Fruit fly (Drosophila melanogaster) whole organism, embryonic: ENCODE data around the gene CG5612.

ENCODE experiments used
- Asciz ChIP-seq: fragments of 200-800 bp; sonication (Bioruptor generic); optimal IDR thresholded peaks from 2 replicates; lab custom pipeline; 2017; ENCODE audit warnings: missing biosample characterization, mild to moderate bottlenecking, missing genetic modification characterization, missing genetic modification reagents
- BtbVII ChIP-seq: fragments of 200-800 bp; sonication (Bioruptor generic); optimal IDR thresholded peaks from 3 replicates; lab custom pipeline; 2017; ENCODE audit warnings: missing biosample characterization, mild to moderate bottlenecking, missing genetic modification characterization
- CG10431 ChIP-seq: fragments of 200-800 bp; sonication (Bioruptor generic); optimal IDR thresholded peaks from 3 replicates; lab custom pipeline; 2018; ENCODE audit warnings: missing biosample characterization, mild to moderate bottlenecking, missing genetic modification characterization
- CG10979 ChIP-seq: fragments of 200-800 bp; sonication (Bioruptor generic); optimal IDR thresholded peaks from 2 replicates; lab custom pipeline; 2018; ENCODE audit warnings: missing biosample characterization, mild to moderate bottlenecking, missing genetic modification characterization, moderate library complexity
- CG12659 ChIP-seq: fragments of 200-800 bp; sonication (Bioruptor generic); optimal IDR thresholded peaks from 3 replicates; lab custom pipeline; 2017; ENCODE audit warnings: mild to moderate bottlenecking, missing biosample characterization, missing genetic modification reagents, missing genetic modification characterization
- CG13424 ChIP-seq: fragments of 200-800 bp; sonication (Bioruptor generic); optimal IDR thresholded peaks from 2 replicates; lab custom pipeline; 2019; ENCODE audit warnings: missing biosample characterization, mild to moderate bottlenecking, missing genetic modification characterization, moderate library complexity
- CG15011 ChIP-seq: fragments of 200-800 bp; sonication (Bioruptor generic); optimal IDR thresholded peaks from 3 replicates; lab custom pipeline; 2018; ENCODE audit warnings: missing biosample characterization, mild to moderate bottlenecking, missing genetic modification characterization
- CG15514 ChIP-seq: fragments of 200-800 bp; sonication (Bioruptor generic); optimal IDR thresholded peaks from 3 replicates; lab custom pipeline; 2017; ENCODE audit warnings: missing biosample characterization, missing genetic modification characterization, mild to moderate bottlenecking, moderate library complexity, missing genetic modification reagents
- CG1647 ChIP-seq: fragments of 200-800 bp; sonication (Bioruptor generic); optimal IDR thresholded peaks from 3 replicates; lab custom pipeline; 2016; ENCODE audit warnings: missing biosample characterization, missing genetic modification characterization
- CG17912 ChIP-seq: fragments of 200-800 bp; sonication (Bioruptor generic); optimal IDR thresholded peaks from 2 replicates; lab custom pipeline; 2018; ENCODE audit warnings: missing biosample characterization, mild to moderate bottlenecking, missing genetic modification characterization
- CG31365 ChIP-seq: fragments of 200-800 bp; sonication (Bioruptor generic); optimal IDR thresholded peaks from 2 replicates; lab custom pipeline; 2018; ENCODE audit warnings: missing biosample characterization, mild to moderate bottlenecking, missing genetic modification characterization
- CG3281 ChIP-seq: fragments of 200-800 bp; sonication (Bioruptor generic); optimal IDR thresholded peaks from 3 replicates; lab custom pipeline; 2017; ENCODE audit warnings: missing biosample characterization, mild to moderate bottlenecking, missing genetic modification characterization
- CG33557 ChIP-seq: fragments of 200-800 bp; sonication (Bioruptor generic); optimal IDR thresholded peaks from 2 replicates; lab custom pipeline; 2019; ENCODE audit warnings: missing biosample characterization, mild to moderate bottlenecking, missing genetic modification characterization, moderate library complexity
- CG4404 ChIP-seq: fragments of 200-800 bp; sonication (Bioruptor generic); IDR thresholded peaks from 2 replicates; pipeline ENCODE4 v1.3.6; 2022; ENCODE audit warnings: missing biosample characterization, missing genetic modification characterization
- CG6854 ChIP-seq: fragments of 200-800 bp; sonication (Bioruptor generic); optimal IDR thresholded peaks from 3 replicates; lab custom pipeline; 2017; ENCODE audit warnings: missing biosample characterization, mild to moderate bottlenecking, missing genetic modification characterization
- CG8290 ChIP-seq, 3 experiments: fragments of 200-800 bp; sonication (Bioruptor generic); optimal IDR thresholded peaks; 2 replicates each; lab custom pipeline; 2016 to 2019; ENCODE audit warnings: missing biosample characterization in 3 of 3, missing genetic modification characterization in 3 of 3, mild to moderate bottlenecking in 2 of 3, moderate library complexity in 1 of 3
- Camta ChIP-seq: fragments of 200-800 bp; sonication (Bioruptor generic); optimal IDR thresholded peaks from 2 replicates; lab custom pipeline; 2016; ENCODE audit warnings: missing biosample characterization, missing genetic modification characterization
- Deaf1 ChIP-seq: fragments of 200-800 bp; optimal IDR thresholded peaks from 3 replicates; lab custom pipeline; 2019; ENCODE audit warnings: missing biosample characterization, mild to moderate bottlenecking, missing genetic modification characterization, moderate library complexity
- E2f1 ChIP-seq: fragments of 200-800 bp; sonication (Bioruptor generic); IDR thresholded peaks from 2 replicates; pipeline ENCODE4 v1.3.6; 2022; ENCODE audit warnings: missing biosample characterization, missing genetic modification characterization
- H15 ChIP-seq: fragments of 200-800 bp; sonication (Bioruptor generic); IDR thresholded peaks from 3 replicates; pipeline ENCODE4 v1.3.6; 2022; ENCODE audit warnings: missing biosample characterization, missing genetic modification characterization
- HHEX ChIP-seq: fragments of 200-800 bp; sonication (Bioruptor generic); optimal IDR thresholded peaks from 3 replicates; lab custom pipeline; 2017; ENCODE audit warnings: missing biosample characterization, mild to moderate bottlenecking, missing genetic modification characterization, missing genetic modification reagents
- Hr51 ChIP-seq, 2 experiments: fragments of 200-800 bp; sonication (Bioruptor generic); optimal IDR thresholded peaks; 2 replicates in 1 of 2; 3 replicates in 1 of 2; lab custom pipeline; 2016 to 2018; ENCODE audit warnings: missing biosample characterization in 2 of 2, missing genetic modification characterization in 2 of 2, mild to moderate bottlenecking in 1 of 2, moderate library complexity in 1 of 2
- Lhr ChIP-seq: fragments of 200-800 bp; sonication (Bioruptor generic); optimal IDR thresholded peaks from 3 replicates; lab custom pipeline; 2017; ENCODE audit warnings: mild to moderate bottlenecking, missing biosample characterization, missing genetic modification reagents, missing genetic modification characterization
- Meics ChIP-seq: fragments of 200-800 bp; sonication (Bioruptor generic); optimal IDR thresholded peaks from 2 replicates; lab custom pipeline; 2017; ENCODE audit warnings: missing biosample characterization, mild to moderate bottlenecking, missing genetic modification characterization
- Poxn ChIP-seq: fragments of 200-800 bp; sonication (Bioruptor generic); IDR thresholded peaks from 2 replicates; pipeline ENCODE4 v1.3.6; 2022; ENCODE audit warnings: missing biosample characterization, missing genetic modification characterization
- Scr ChIP-seq: fragments of 200-800 bp; sonication (Bioruptor generic); IDR thresholded peaks from 2 replicates; pipeline ENCODE4 v1.3.6; 2022; ENCODE audit warnings: missing biosample characterization, missing genetic modification characterization; ENCODE audit not compliant: partially characterized antibody
- Taf1 ChIP-seq: fragments of 200-800 bp; sonication (Bioruptor generic); IDR thresholded peaks from 2 replicates; pipeline ENCODE4 v1.3.6; 2022; ENCODE audit warnings: missing biosample characterization, missing genetic modification characterization
- Vsx1 ChIP-seq: fragments of 200-800 bp; sonication (Bioruptor generic); optimal IDR thresholded peaks from 2 replicates; lab custom pipeline; 2017; ENCODE audit warnings: missing biosample characterization, mild to moderate bottlenecking, missing genetic modification characterization, missing genetic modification reagents
- bowl ChIP-seq: fragments of 200-800 bp; sonication (Bioruptor generic); IDR thresholded peaks from 2 replicates; pipeline ENCODE4 v1.3.6; 2022; ENCODE audit warnings: missing biosample characterization, missing genetic modification characterization
- croc ChIP-seq: fragments of 200-800 bp; sonication (Bioruptor generic); conservative IDR thresholded peaks from 3 replicates; pipeline ENCODE4 v1.3.6; 2022; ENCODE audit warnings: missing biosample characterization, missing genetic modification characterization
- ems ChIP-seq: fragments of 200-800 bp; sonication (Bioruptor generic); optimal IDR thresholded peaks from 3 replicates; lab custom pipeline; 2016; ENCODE audit warnings: missing biosample characterization, missing genetic modification characterization
- fd102C ChIP-seq: fragments of 200-800 bp; sonication (Bioruptor generic); optimal IDR thresholded peaks from 2 replicates; lab custom pipeline; 2018; ENCODE audit warnings: missing biosample characterization, mild to moderate bottlenecking, missing genetic modification characterization, moderate library complexity
- gcm2 ChIP-seq: fragments of 200-800 bp; sonication (Bioruptor generic); optimal IDR thresholded peaks from 2 replicates; lab custom pipeline; 2016; ENCODE audit warnings: missing biosample characterization, missing genetic modification characterization
- gsb ChIP-seq: fragments of 200-800 bp; sonication (Bioruptor generic); IDR thresholded peaks from 2 replicates; pipeline ENCODE4 v1.3.6; 2022; ENCODE audit warnings: missing biosample characterization, missing genetic modification characterization
- gt ChIP-seq: fragments of 200-800 bp; sonication (Bioruptor generic); IDR thresholded peaks from 2 replicates; pipeline ENCODE4 v1.3.6; 2022; ENCODE audit warnings: missing biosample characterization, missing genetic modification characterization
- insv ChIP-seq, 2 experiments: fragments of 200-800 bp; sonication (Bioruptor generic); optimal IDR thresholded peaks; 3 replicates each; lab custom pipeline; 2016 to 2018; ENCODE audit warnings: missing biosample characterization in 2 of 2, missing genetic modification characterization in 2 of 2
- jing ChIP-seq: fragments of 200-800 bp; sonication (Bioruptor generic); optimal IDR thresholded peaks from 2 replicates; lab custom pipeline; 2018; ENCODE audit warnings: missing biosample characterization, mild to moderate bottlenecking, missing genetic modification characterization
- jumu ChIP-seq: fragments of 200-800 bp; sonication (Bioruptor generic); optimal IDR thresholded peaks from 3 replicates; lab custom pipeline; 2016; ENCODE audit warnings: missing biosample characterization, missing genetic modification characterization
- klu ChIP-seq: fragments of 200-800 bp; sonication (Bioruptor generic); IDR thresholded peaks from 2 replicates; pipeline ENCODE4 v1.3.6; 2022; ENCODE audit warnings: missing biosample characterization, missing genetic modification characterization
- lola ChIP-seq, 3 experiments: fragments of >200 bp in 2 of 3; fragments of 200-800 bp in 1 of 3; sonication (Bioruptor generic) in 1 of 3; optimal IDR thresholded peaks; 2 replicates each; lab custom pipeline; 2017 to 2019; ENCODE audit warnings: missing biosample characterization in 3 of 3, missing genetic modification characterization in 3 of 3, mild to moderate bottlenecking in 1 of 3, moderate library complexity in 1 of 3
- p53 ChIP-seq: fragments of 200-800 bp; sonication (Bioruptor generic); optimal IDR thresholded peaks from 2 replicates; lab custom pipeline; 2016; ENCODE audit warnings: missing biosample characterization, missing genetic modification characterization
- pfk ChIP-seq: fragments of 200-800 bp; sonication (Bioruptor generic); optimal IDR thresholded peaks from 2 replicates; lab custom pipeline; 2018; ENCODE audit warnings: missing biosample characterization, mild to moderate bottlenecking, missing genetic modification characterization, moderate library complexity
- pzg ChIP-seq: fragments of 200-800 bp; sonication (Bioruptor generic); optimal IDR thresholded peaks from 3 replicates; lab custom pipeline; 2018; ENCODE audit warnings: missing biosample characterization, mild to moderate bottlenecking, missing genetic modification characterization, moderate library complexity
- rib ChIP-seq: fragments of 200-800 bp; sonication (Bioruptor generic); IDR thresholded peaks from 2 replicates; pipeline ENCODE4 v1.3.6; 2022; ENCODE audit warnings: missing biosample characterization, missing genetic modification characterization
- slp2 ChIP-seq: fragments of 200-800 bp; sonication (Bioruptor generic); optimal IDR thresholded peaks from 2 replicates; lab custom pipeline; 2016; ENCODE audit warnings: missing biosample characterization, missing genetic modification characterization
- stwl ChIP-seq: fragments of 200-800 bp; sonication (Bioruptor generic); optimal IDR thresholded peaks from 3 replicates; lab custom pipeline; 2018; ENCODE audit warnings: missing biosample characterization, mild to moderate bottlenecking, missing genetic modification characterization, moderate library complexity
- vvl ChIP-seq: fragments of 200-800 bp; sonication (Bioruptor generic); IDR thresholded peaks from 2 replicates; pipeline ENCODE4 v1.3.6; 2022; ENCODE audit warnings: missing biosample characterization, missing genetic modification characterization
- wdn ChIP-seq: fragments of 200-800 bp; sonication (Bioruptor generic); IDR thresholded peaks from 2 replicates; pipeline ENCODE4 v1.3.6; 2022; ENCODE audit warnings: missing biosample characterization, missing genetic modification characterization
- yki ChIP-seq: fragments of >200 bp; optimal IDR thresholded peaks from 3 replicates; lab custom pipeline; 2018

Gene CG5612

DNA sequence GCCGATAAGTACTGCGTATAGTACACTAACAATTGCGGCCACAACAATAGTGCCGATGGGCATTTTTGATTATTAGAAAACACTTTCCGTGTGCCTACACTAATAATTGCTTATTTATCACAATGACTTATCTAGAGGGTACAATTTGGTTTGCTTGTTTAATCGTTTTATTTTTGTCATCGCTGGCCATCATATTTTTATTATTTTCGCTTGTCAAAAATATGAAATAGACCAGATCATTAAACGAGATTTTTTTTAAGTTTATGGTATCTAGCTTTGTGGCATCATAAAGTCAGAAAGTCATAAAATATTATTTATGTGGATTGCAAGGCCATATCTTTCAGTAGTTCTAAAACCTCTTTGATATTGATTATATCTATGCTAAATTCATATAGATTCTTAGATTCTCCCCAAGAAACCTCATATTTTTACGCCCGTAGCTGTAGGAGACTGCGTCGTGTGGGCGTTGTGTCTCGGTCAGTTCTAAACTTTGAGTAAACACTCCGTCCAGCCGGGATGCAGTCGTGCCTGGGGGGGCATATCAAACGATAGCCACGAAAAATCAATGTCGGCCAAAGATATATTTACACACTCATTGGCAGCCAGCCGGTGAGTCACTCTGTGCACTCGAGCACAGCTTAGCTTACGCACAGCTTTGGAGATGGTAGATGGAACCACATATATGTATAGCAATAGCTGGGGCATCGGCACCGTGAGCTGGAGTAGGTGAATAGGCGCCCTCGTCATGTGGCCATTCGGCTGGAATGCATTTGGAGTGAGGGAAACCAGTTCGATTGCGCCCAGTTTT lies 21.0 kb downstream of the CG5612 start (continued):
- TF ChIP-seq E2f1 (GFP tag; lab: Robert Waterston, UW) (no peak), HHEX (no peak), CG17912 (GFP tag; lab: Kevin White, UChicago) (no peak), CG8290 (GFP tag; optimal IDR thresholded peaks at IDR 0.05; lab: Kevin White, UChicago) (no peak), CG8290 (tag; optimal IDR thresholded peaks at IDR 0.05; lab: Kevin White, UChicago) (no peak), CG15011 (GFP tag; lab: Kevin White, UChicago) (no peak), Taf1 (no peak), vvl (GFP tag; lab: Robert Waterston, UW) (peak; percentile 50), CG31365 (tag; lab: Kevin White, UChicago) (no peak), ems (GFP tag; lab: Kevin White, UChicago) (no peak), CG10431 (GFP tag; lab: Kevin White, UChicago) (no peak), lola (GFP tag; optimal IDR thresholded peaks at IDR 0.05; lab: Kevin White, UChicago) (peak in 1 of 3 experiments; percentile 21), Asciz (GFP tag; lab: Kevin White, UChicago) (no peak), bowl (no peak), p53 (no peak), CG1647 (GFP tag; lab: Kevin White, UChicago) (no peak), jing (GFP tag; lab: Kevin White, UChicago) (no peak), insv (GFP tag; optimal IDR thresholded peaks at IDR 0.05; lab: Kevin White, UChicago) (no peak), jumu (no peak), CG13424 (tag; lab: Kevin White, UChicago) (no peak), stwl (no peak), Camta (GFP tag; lab: Kevin White, UChicago) (no peak), CG10979 (tag; lab: Kevin White, UChicago) (peak; percentile 62), CG3281 (GFP tag; lab: Kevin White, UChicago) (peak; percentile 1), gt (no peak), Vsx1 (GFP tag; lab: Kevin White, UChicago) (no peak), croc (GFP tag; lab: Robert Waterston, UW) (no peak), klu (GFP tag; lab: Robert Waterston, UW) (no peak), Scr (GFP tag; lab: Robert Waterston, UW) (no peak), Deaf1 (tag; lab: Kevin White, UChicago) (no peak), yki (lab: Kevin White, UChicago) (no peak), Poxn (GFP tag; lab: Robert Waterston, UW) (no peak), fd102C (GFP tag; lab: Kevin White, UChicago) (no peak), rib (no peak), slp2 (peak; percentile 5), H15 (GFP tag; lab: Robert Waterston, UW) (no peak), Hr51 (GFP tag; optimal IDR thresholded peaks at IDR 0.05; lab: Kevin White, UChicago) (peak in 1 of 2 experiments; percentile 19), BtbVII (GFP tag; lab: Kevin White, UChicago) (no peak), wdn (GFP tag; lab: Robert Waterston, UW) (no peak), CG12659 (GFP tag; lab: Kevin White, UChicago) (peak; percentile 11), CG33557 (GFP tag; lab: Kevin White, UChicago) (no peak), CG4404 (GFP tag; lab: Robert Waterston, UW) (no peak), pzg (no peak), CG15514 (GFP tag; lab: Kevin White, UChicago) (no peak), Meics (GFP tag; lab: Kevin White, UChicago) (peak; percentile 53), Lhr (GFP tag; lab: Kevin White, UChicago) (no peak), gsb (GFP tag; lab: Robert Waterston, UW) (no peak), pfk (GFP tag; lab: Kevin White, UChicago) (no peak), gcm2 (GFP tag; lab: Kevin White, UChicago) (no peak), CG6854 (no peak)
